Fruit fly (Drosophila melanogaster): ENCODE results near the gene Vm34Ca.

DNA sequence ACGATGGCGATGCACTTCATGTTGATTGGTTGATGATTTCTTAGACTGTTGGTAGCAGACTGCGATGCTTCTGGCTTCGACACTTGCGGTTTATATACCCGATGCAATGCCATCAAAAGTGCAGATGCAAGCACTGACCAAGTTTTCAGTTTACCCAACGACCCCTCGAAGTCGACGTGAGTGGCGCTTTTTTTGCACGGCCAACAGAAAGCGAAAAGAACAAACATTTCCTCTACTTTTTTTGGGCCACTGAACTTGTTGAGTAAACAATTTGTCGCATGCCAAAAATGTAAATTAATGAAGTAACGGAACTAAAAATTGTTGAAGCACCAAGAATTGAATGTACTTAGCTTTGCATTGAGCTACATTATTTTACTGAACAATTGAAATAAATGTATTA lies at the start of gene Vm34Ca:
- TF ChIP-seq spab (GFP tag; optimal IDR thresholded peaks at IDR 0.05) (no peak), Eip75B (GFP tag; optimal IDR thresholded peaks at IDR 0.05) (no peak), lz (GFP tag; optimal IDR thresholded peaks at IDR 0.05) (no peak), CG16779 (tag; optimal IDR thresholded peaks at IDR 0.05) (no peak), Hr4 (GFP tag; optimal IDR thresholded peaks at IDR 0.05) (no peak), Sox102F (GFP tag; optimal IDR thresholded peaks at IDR 0.05) (no peak), net (GFP tag; optimal IDR thresholded peaks at IDR 0.05) (no peak), svp (GFP tag) (no peak), Lpt (GFP tag; optimal IDR thresholded peaks at IDR 0.05) (no peak)
